Worm (Caenorhabditis elegans) whole organism, young adult: Measurements from ENCODE around the gene B0252.5.

Experiments used
- D2030.7 ChIP-seq: fragments of 200-800 bp; sonication (Bioruptor generic); IDR thresholded peaks from 2 replicates; pipeline ENCODE4 v1.3.6; 2022; ENCODE audit warnings: missing genetic modification reagents, missing genetic modification characterization, missing compliant biosample characterization
- F55B11.4 ChIP-seq: sonication (generic microtip); optimal IDR thresholded peaks from 2 replicates; lab custom pipeline; 2016; ENCODE audit warnings: missing compliant biosample characterization, missing genetic modification characterization, borderline replicate concordance; ENCODE audit not compliant: insufficient read depth
- K11D2.4 ChIP-seq: fragments of 200-800 bp; sonication (Bioruptor generic); IDR thresholded peaks from 2 replicates; pipeline ENCODE4 v1.3.6; 2022; ENCODE audit warnings: missing genetic modification reagents, missing genetic modification characterization, missing compliant biosample characterization
- T07F8.4 ChIP-seq: sonication (generic microtip); optimal IDR thresholded peaks from 2 replicates; lab custom pipeline; 2016; ENCODE audit warnings: mild to moderate bottlenecking, missing genetic modification characterization, moderate library complexity, missing compliant biosample characterization
- T26A5.8 ChIP-seq: sonication (generic microtip); optimal IDR thresholded peaks from 2 replicates; lab custom pipeline; 2016; ENCODE audit warnings: missing genetic modification characterization, missing compliant biosample characterization
- Y53F4B.3 ChIP-seq: fragments of 200-800 bp; sonication (Bioruptor generic); IDR thresholded peaks from 2 replicates; pipeline ENCODE4 v1.3.6; 2022; ENCODE audit warnings: missing genetic modification reagents, missing genetic modification characterization, missing compliant biosample characterization
- Y67H2A.10 ChIP-seq: fragments of 200-800 bp; sonication (Bioruptor generic); conservative IDR thresholded peaks from 2 replicates; pipeline ENCODE4 v1.3.6; 2022; ENCODE audit warnings: missing genetic modification reagents, missing genetic modification characterization, missing compliant biosample characterization
- aptf-2 ChIP-seq: fragments of 200-800 bp; sonication (Bioruptor generic); conservative IDR thresholded peaks from 2 replicates; pipeline ENCODE4 v1.3.6; 2022; ENCODE audit warnings: missing genetic modification reagents, missing genetic modification characterization, missing compliant biosample characterization
- athp-1 ChIP-seq: sonication (generic microtip); optimal IDR thresholded peaks from 2 replicates; lab custom pipeline; 2017; ENCODE audit warnings: mild to moderate bottlenecking, missing genetic modification characterization, missing compliant biosample characterization
- attf-5 ChIP-seq: fragments of 200-800 bp; sonication (Bioruptor generic); optimal IDR thresholded peaks from 2 replicates; lab custom pipeline; 2018; ENCODE audit warnings: mild to moderate bottlenecking, missing genetic modification characterization, missing compliant biosample characterization
- attf-6 ChIP-seq: fragments of 200-800 bp; sonication (Bioruptor generic); IDR thresholded peaks from 2 replicates; pipeline ENCODE4 v1.3.6; 2022; ENCODE audit warnings: missing genetic modification reagents, missing genetic modification characterization, missing compliant biosample characterization
- cebp-1 ChIP-seq, 2 experiments: fragments of 200-800 bp in 1 of 2; sonication (Bioruptor generic) in 1 of 2; sonication (generic microtip) in 1 of 2; IDR thresholded peaks in 1 of 2; optimal IDR thresholded peaks in 1 of 2; 2 replicates each; pipeline versions ENCODE4 v1.3.6 to Lab custom; 2017 to 2022; ENCODE audit warnings: missing compliant biosample characterization in 2 of 2, missing genetic modification characterization in 2 of 2, mild to moderate bottlenecking in 1 of 2, missing genetic modification reagents in 1 of 2, moderate library complexity in 1 of 2
- cebp-2 ChIP-seq: fragments of 200-800 bp; sonication (Bioruptor generic); IDR thresholded peaks from 2 replicates; pipeline ENCODE4 v1.3.6; 2022; ENCODE audit warnings: missing genetic modification characterization, missing compliant biosample characterization
- ceh-27 ChIP-seq: fragments of 200-800 bp; sonication (Bioruptor generic); optimal IDR thresholded peaks from 2 replicates; lab custom pipeline; 2018; ENCODE audit warnings: mild to moderate bottlenecking, missing genetic modification characterization, moderate library complexity, missing compliant biosample characterization
- ceh-91 ChIP-seq: fragments of 200-800 bp; sonication (Bioruptor generic); IDR thresholded peaks from 2 replicates; pipeline ENCODE4 v1.3.6; 2022; ENCODE audit warnings: missing genetic modification reagents, missing genetic modification characterization, missing compliant biosample characterization
- dox-1 ChIP-seq: fragments of 200-800 bp; sonication (Bioruptor generic); IDR thresholded peaks from 2 replicates; pipeline ENCODE4 v1.3.6; 2022; ENCODE audit warnings: missing genetic modification reagents, missing genetic modification characterization, missing compliant biosample characterization
- ekl-4 ChIP-seq: fragments of 200-800 bp; sonication (Bioruptor generic); IDR thresholded peaks from 2 replicates; pipeline ENCODE4 v1.3.6; 2022; ENCODE audit warnings: missing genetic modification reagents, missing genetic modification characterization, missing compliant biosample characterization
- fkh-3 ChIP-seq: sonication (generic microtip); optimal IDR thresholded peaks from 2 replicates; lab custom pipeline; 2016; ENCODE audit warnings: mild to moderate bottlenecking, missing genetic modification characterization, missing compliant biosample characterization
- hlh-12 ChIP-seq: sonication (generic microtip); optimal IDR thresholded peaks from 2 replicates; lab custom pipeline; 2016; ENCODE audit warnings: missing genetic modification characterization, missing compliant biosample characterization
- hrde-1 ChIP-seq: sonication (generic microtip); optimal IDR thresholded peaks from 2 replicates; lab custom pipeline; 2016; ENCODE audit warnings: missing genetic modification characterization, mild to moderate bottlenecking, missing compliant biosample characterization, moderate library complexity, missing genotype, missing genetic modification reagents, borderline replicate concordance
- hsf-1 ChIP-seq: fragments of 200-800 bp; sonication (Bioruptor generic); IDR thresholded peaks from 2 replicates; pipeline ENCODE4 v1.3.6; 2022; ENCODE audit warnings: missing genetic modification reagents, missing genetic modification characterization, missing compliant biosample characterization
- let-526 ChIP-seq: fragments of 200-800 bp; sonication (Bioruptor generic); IDR thresholded peaks from 2 replicates; pipeline ENCODE4 v1.3.6; 2022; ENCODE audit warnings: missing genetic modification reagents, missing genetic modification characterization, missing compliant biosample characterization
- lin-35 ChIP-seq, 3 experiments: fragments of 150-350 bp in 2 of 3; sonication (generic microtip) in 1 of 3; optimal IDR thresholded peaks; 2 replicates each; lab custom pipeline; 2014 to 2018; ENCODE audit warnings: missing biosample characterization in 3 of 3, missing genetic modification characterization in 3 of 3, missing genetic modification reagents in 3 of 3
- lin-40 ChIP-seq: sonication (generic microtip); optimal IDR thresholded peaks from 2 replicates; lab custom pipeline; 2016; ENCODE audit warnings: missing genetic modification characterization, mild to moderate bottlenecking, missing compliant biosample characterization, missing genotype, missing genetic modification reagents
- lin-54 ChIP-seq: fragments of 200-800 bp; sonication (Bioruptor generic); optimal IDR thresholded peaks from 2 replicates; lab custom pipeline; 2018; ENCODE audit warnings: mild to moderate bottlenecking, missing genetic modification characterization, missing compliant biosample characterization
- lir-1 ChIP-seq: fragments of 200-800 bp; sonication (Bioruptor generic); conservative IDR thresholded peaks from 2 replicates; pipeline ENCODE4 v1.3.6; 2022; ENCODE audit warnings: missing genetic modification reagents, missing genetic modification characterization, missing compliant biosample characterization
- lsl-1 ChIP-seq: fragments of 200-800 bp; sonication (Bioruptor generic); optimal IDR thresholded peaks from 2 replicates; lab custom pipeline; 2018; ENCODE audit warnings: mild to moderate bottlenecking, missing genetic modification characterization, moderate library complexity, missing compliant biosample characterization
- madf-6 ChIP-seq: fragments of 200-800 bp; sonication (Bioruptor generic); IDR thresholded peaks from 2 replicates; pipeline ENCODE4 v1.3.6; 2022; ENCODE audit warnings: missing genetic modification reagents, missing genetic modification characterization, missing compliant biosample characterization
- nfyb-1 ChIP-seq: fragments of 200-800 bp; sonication (Bioruptor generic); IDR thresholded peaks from 2 replicates; pipeline ENCODE4 v1.3.6; 2022; ENCODE audit warnings: missing genetic modification reagents, missing genetic modification characterization, missing compliant biosample characterization
- nhr-120 ChIP-seq: fragments of 200-800 bp; sonication (Bioruptor generic); IDR thresholded peaks from 2 replicates; pipeline ENCODE4 v1.3.6; 2022; ENCODE audit warnings: missing genetic modification characterization, missing compliant biosample characterization
- nhr-80 ChIP-seq: sonication (generic microtip); optimal IDR thresholded peaks from 2 replicates; lab custom pipeline; 2016; ENCODE audit warnings: missing genetic modification characterization, missing compliant biosample characterization
- pbrm-1 ChIP-seq: fragments of 200-800 bp; sonication (Bioruptor generic); IDR thresholded peaks from 2 replicates; pipeline ENCODE4 v1.3.6; 2022; ENCODE audit warnings: missing genetic modification reagents, missing genetic modification characterization, missing compliant biosample characterization
- sea-2 ChIP-seq: fragments of 200-800 bp; sonication (Bioruptor generic); IDR thresholded peaks from 2 replicates; pipeline ENCODE4 v1.3.6; 2022; ENCODE audit warnings: missing genetic modification characterization, missing compliant biosample characterization
- snpc-1.1 ChIP-seq: sonication (generic microtip); optimal IDR thresholded peaks from 2 replicates; lab custom pipeline; 2017; ENCODE audit warnings: missing genetic modification characterization, mild to moderate bottlenecking, missing compliant biosample characterization, antibody characterized with exemption, moderate library complexity, missing genotype, missing genetic modification reagents; ENCODE audit not compliant: insufficient read depth
- somi-1 ChIP-seq: fragments of 200-800 bp; sonication (Bioruptor generic); optimal IDR thresholded peaks from 2 replicates; lab custom pipeline; 2018; ENCODE audit warnings: mild to moderate bottlenecking, missing genetic modification characterization, missing compliant biosample characterization
- tbp1 ChIP-seq: fragments of 200-800 bp; sonication (Bioruptor generic); optimal IDR thresholded peaks from 2 replicates; lab custom pipeline; 2018; ENCODE audit warnings: mild to moderate bottlenecking, missing genetic modification characterization, missing compliant biosample characterization
- unc-62 ChIP-seq: fragments of 150-350 bp; optimal IDR thresholded peaks from 2 replicates; lab custom pipeline; 2014; ENCODE audit warnings: missing biosample characterization, missing genetic modification reagents, missing genetic modification characterization
- zfh-2 ChIP-seq: fragments of 200-800 bp; sonication (Bioruptor generic); conservative IDR thresholded peaks from 2 replicates; pipeline ENCODE4 v1.3.6; 2022; ENCODE audit warnings: missing genetic modification reagents, missing genetic modification characterization, missing compliant biosample characterization
- ztf-28 ChIP-seq: fragments of 200-800 bp; sonication (Bioruptor generic); IDR thresholded peaks from 2 replicates; pipeline ENCODE4 v1.3.6; 2022; ENCODE audit warnings: missing genetic modification reagents, missing genetic modification characterization, missing compliant biosample characterization

The B0252.5 gene

DNA sequence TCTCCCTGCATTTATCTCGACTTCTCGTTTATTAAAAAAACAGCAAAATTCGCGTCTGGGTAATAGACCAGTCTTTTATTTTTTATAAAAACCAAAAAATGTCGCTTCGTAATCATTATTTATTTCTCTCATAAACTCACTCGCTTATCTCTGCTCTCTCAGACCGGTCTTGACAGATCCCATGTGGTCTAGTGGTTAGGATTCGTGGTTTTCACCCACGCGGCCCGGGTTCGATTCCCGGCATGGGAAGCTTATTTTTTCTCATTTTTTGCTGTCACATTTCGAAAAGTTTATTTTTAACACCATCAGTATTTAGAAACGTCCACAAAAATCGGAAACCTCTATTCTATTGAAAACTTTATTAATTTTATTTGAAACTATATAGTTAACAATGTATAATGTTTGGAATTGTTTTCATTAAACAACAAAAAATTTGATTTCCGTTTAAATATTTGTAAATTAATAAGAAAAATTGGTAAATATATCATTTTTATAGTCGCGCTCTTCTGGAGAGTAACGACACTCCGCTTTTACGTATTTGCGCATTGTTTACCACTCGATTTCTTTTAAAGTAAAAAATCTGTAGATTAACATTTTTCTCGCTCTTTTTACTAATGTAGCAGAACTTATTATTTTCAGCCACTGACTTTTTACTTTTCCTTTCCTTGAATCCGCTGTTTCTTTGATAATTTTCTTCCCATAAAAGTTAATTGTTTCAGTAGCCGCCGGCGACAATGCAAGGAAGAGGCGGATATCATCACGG, 20.5 kb downstream of the B0252.5 start, which contains the start of gene hrpl-1 (continued):
- TF ChIP-seq Y53F4B.3 (no peak), lsl-1 (GFP tag; lab: Kevin White, UChicago) (no peak)

DNA sequence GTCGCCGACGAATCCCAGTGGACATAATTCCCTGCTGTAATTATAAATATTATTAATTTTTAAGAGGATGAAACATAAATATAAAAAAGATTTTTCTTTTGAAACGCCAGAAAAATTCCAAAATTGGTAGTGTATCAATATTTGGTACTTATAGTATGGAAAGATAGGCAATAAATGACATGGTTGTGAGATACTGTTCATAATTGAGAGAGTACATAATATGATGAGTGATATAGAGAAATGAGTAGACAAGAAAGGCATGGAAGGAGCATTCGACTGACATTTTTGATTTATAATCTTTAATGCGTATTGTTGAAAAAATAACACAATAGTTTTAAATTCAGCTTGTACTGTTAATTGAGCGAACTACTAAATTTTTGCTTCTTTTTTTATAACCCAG, 21.2 kb downstream of the B0252.5 start, which contains the start of gene C44B7.11:
TSS of gene C44B7.11 (minus strand) at position 34 of the 400 bp plus-strand sequence.
- TF ChIP-seq nhr-80 (tag; lab: Kevin White, UChicago) = peak; percentile 30
- TF ChIP-seq Y67H2A.10 (GFP tag; lab: Robert Waterston, UW) = no peak

DNA sequence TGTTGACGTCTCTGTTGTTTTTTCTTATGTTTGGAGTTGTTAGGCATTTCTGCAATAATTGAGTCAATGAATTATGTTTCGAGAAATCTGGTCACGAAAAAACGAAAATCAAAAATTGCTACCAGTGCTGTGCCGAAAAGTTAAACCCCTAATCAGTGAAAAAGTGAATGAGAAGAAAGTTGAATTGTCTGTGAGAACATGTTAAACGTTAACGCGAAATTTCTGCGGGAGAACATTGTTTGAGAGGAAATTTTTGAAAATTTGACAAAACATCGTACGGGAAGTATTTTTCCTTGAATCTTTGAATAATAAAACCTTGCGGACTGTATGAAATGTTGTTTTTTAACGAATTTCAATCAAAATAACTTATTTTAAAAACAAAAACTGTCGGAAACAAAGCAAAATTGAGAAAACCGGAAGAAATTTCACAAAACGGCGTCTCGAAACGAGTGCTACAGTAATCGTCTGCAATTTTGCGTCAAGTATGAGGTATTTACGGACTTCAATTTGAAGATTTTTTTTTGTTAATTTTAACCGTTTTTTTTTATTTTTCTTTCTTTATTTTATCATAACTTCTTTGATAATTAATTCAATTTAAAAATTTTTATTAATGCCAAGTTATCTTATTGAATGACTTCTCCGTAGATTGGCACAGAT, 25.0 kb downstream of the B0252.5 start, which contains the start of gene adal-1:
TSS of gene adal-1 (minus strand) at position 51 of the 657 bp plus-strand sequence.
- TF ChIP-seq zfh-2 (GFP tag; lab: Robert Waterston, UW) = no peak
- peak; percentile 6 for TF ChIP-seq snpc-1.1 (tag; lab: Kevin White, UChicago)
- peak; percentile 61 for TF ChIP-seq lsl-1 (GFP tag; lab: Kevin White, UChicago)

DNA sequence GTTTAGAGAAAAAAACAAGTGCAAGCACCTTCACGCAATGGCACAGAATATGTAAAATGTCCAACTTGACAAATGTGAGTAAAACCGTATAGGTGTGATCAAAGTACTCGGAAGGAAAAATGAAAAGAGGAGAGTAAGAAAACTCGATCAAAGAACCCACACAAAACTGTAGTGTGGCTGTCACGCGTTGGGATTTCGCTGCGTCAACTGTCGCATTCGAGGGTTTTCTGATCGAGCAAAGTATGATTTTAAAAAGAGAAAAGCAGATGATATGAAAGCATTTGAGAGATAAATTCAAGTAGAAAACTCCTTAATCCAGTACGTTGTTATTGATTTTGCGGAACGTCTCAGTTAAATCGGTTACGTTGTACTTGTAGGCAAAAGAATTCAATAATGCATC, 26.8 kb downstream of the B0252.5 start:
- TF ChIP-seq hsf-1 (GFP tag; lab: Robert Waterston, UW) (0 out of 2 replicates have a peak, but pooled peaks have one; percentile 16), nfyb-1 (peak; percentile 46; the same call in 1 of the 2 replicates), nhr-80 (tag; lab: Kevin White, UChicago) (peak; percentile 33), lin-54 (peak; percentile 42), D2030.7 (GFP tag; lab: Robert Waterston, UW) (no peak), aptf-2 (GFP tag; lab: Robert Waterston, UW) (no peak), madf-6 (GFP tag; lab: Robert Waterston, UW) (no peak), nhr-120 (GFP tag; lab: Robert Waterston, UW) (no peak), somi-1 (peak; percentile 30), cebp-2 (no peak), K11D2.4 (GFP tag; lab: Robert Waterston, UW) (no peak), tbp1 (GFP tag; lab: Kevin White, UChicago) (peak; percentile 36), unc-62 (peak; percentile 24), ztf-28 (no peak), attf-5 (GFP tag; lab: Kevin White, UChicago) (peak; percentile 21), hrde-1 (tag; lab: Kevin White, UChicago) (no peak), cebp-1 (GFP tag; IDR thresholded peaks at IDR 0.05; lab: Robert Waterston, UW) (no peak), cebp-1 (tag; optimal IDR thresholded peaks at IDR 0.05; lab: Kevin White, UChicago) (peak; percentile 35), athp-1 (tag; lab: Kevin White, UChicago) (no peak), let-526 (peak; percentile 48; the same call in 1 of the 2 replicates), lir-1 (GFP tag; lab: Robert Waterston, UW) (0 out of 2 replicates have a peak, but pooled peaks have one; percentile 50), lin-40 (tag; lab: Kevin White, UChicago) (peak; percentile 5), ceh-27 (GFP tag; lab: Kevin White, UChicago) (no peak)

DNA sequence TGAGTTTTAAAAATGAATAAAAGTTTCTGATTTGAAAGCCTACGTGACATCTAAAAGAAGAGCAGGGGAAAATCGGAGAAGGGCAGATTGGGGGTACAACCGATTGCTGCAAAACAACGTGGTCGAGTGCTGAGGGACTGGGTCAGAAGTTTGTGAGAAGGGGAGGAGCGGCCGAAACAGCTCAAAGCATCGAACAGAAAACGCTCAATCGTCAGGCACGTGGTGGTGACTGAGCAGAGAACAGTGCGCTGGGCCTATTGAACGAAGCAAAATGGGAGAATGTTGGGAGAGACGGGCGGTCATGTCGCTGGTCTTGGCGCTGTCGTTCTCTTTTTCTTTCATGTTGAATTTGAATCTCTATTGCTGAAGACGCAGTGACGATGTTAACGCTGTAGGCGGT, 27.5 kb downstream of the B0252.5 start:
- TF ChIP-seq ekl-4 (GFP tag; lab: Robert Waterston, UW) = no peak
- peak; percentile 43; the same call in 1 of the 2 replicates for TF ChIP-seq dox-1 (GFP tag; lab: Robert Waterston, UW)
- TF ChIP-seq lin-35 (GFP tag; optimal IDR thresholded peaks at IDR 0.05; lab: Kevin White, UChicago) = peak in 1 of 3 experiments; percentile 49
- TF ChIP-seq sea-2 (GFP tag; lab: Robert Waterston, UW) = no peak
- no peak for TF ChIP-seq T26A5.8 (tag; lab: Kevin White, UChicago)
- no peak for TF ChIP-seq hlh-12 (tag; lab: Kevin White, UChicago)
- no peak for TF ChIP-seq Y67H2A.10 (GFP tag; lab: Robert Waterston, UW)
- TF ChIP-seq nhr-120 (GFP tag; lab: Robert Waterston, UW) = no peak
- no peak for TF ChIP-seq ceh-91
- no peak for TF ChIP-seq F55B11.4 (tag; lab: Kevin White, UChicago)
- no peak for TF ChIP-seq fkh-3
- TF ChIP-seq T07F8.4 (tag; lab: Kevin White, UChicago) = no peak
- TF ChIP-seq cebp-2 = no peak
- no peak for TF ChIP-seq pbrm-1 (GFP tag; lab: Robert Waterston, UW)
- no peak for TF ChIP-seq attf-6 (GFP tag; lab: Robert Waterston, UW)
